Worm (Caenorhabditis elegans): ENCODE data around the gene nep-13.

DNA sequence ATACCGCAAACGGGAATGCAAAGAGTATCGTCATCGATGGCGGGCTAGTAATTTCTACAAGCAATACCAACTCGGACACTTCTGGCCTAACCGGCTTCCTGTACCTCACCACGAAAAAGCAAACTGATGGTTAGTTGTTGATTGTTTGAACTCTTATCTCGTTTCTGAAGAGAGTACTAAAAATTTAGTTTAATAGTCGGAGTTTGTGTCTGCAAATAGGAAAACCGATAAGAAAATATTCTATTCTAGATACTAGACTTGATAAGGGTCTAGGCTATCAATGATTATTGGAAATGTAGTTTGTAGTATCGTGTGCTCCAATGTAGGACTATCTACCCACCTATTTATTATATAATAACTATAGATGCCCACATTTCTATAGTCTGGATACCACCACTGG is 36.4 kb downstream of the nep-13 start:
- no peak for TF ChIP-seq pqm-1 (tag; optimal IDR thresholded peaks at IDR 0.05)
- TF ChIP-seq odd-2 (tag; optimal IDR thresholded peaks at IDR 0.05) = no peak
- TF ChIP-seq ztf-16 (tag; optimal IDR thresholded peaks at IDR 0.05) = no peak
- TF ChIP-seq tbx-2 (tag; optimal IDR thresholded peaks at IDR 0.05) = no peak
- TF ChIP-seq dmd-4 (tag; optimal IDR thresholded peaks at IDR 0.05; ENCODE audit: borderline replicate concordance) = no peak
- no peak for TF ChIP-seq sdc-2 (tag; optimal IDR thresholded peaks at IDR 0.05)
